Worm (Caenorhabditis elegans): ENCODE results near the gene parg-2.
A peak's percentile ranks its signal among the peaks of the same experiment; 100 is the strongest.

Gene parg-2

ce11 chrIV:8739926-8740325 is 25.0 kb upstream of the parg-2 start, which contains the start of gene mrps-33:
Gene mrps-33, minus strand, starts transcription at chrIV:8740026.
- TF ChIP-seq odd-2 (tag; optimal IDR thresholded peaks at IDR 0.05) (no peak), hlh-13 (GFP tag; optimal IDR thresholded peaks at IDR 0.05) (no peak), sox-4 (tag; optimal IDR thresholded peaks at IDR 0.05) (no peak)

- TF ChIP-seq elt-2 (tag; optimal IDR thresholded peaks at IDR 0.05) (no peak), pag-3 (tag; optimal IDR thresholded peaks at IDR 0.05; ENCODE audit: borderline replicate concordance) (no peak), lim-6 (tag; optimal IDR thresholded peaks at IDR 0.05) (no peak), ref-2 (tag; optimal IDR thresholded peaks at IDR 0.05) (no peak), unc-42 (tag; optimal IDR thresholded peaks at IDR 0.05) (no peak), hlh-8 (tag; optimal IDR thresholded peaks at IDR 0.05) (no peak), unc-3 (GFP tag; conservative IDR thresholded peaks at IDR 0.05) (no peak), unc-3 (tag; optimal IDR thresholded peaks at IDR 0.05) (no peak), pha-2 (tag; optimal IDR thresholded peaks at IDR 0.05) (no peak), dmd-4 (tag; optimal IDR thresholded peaks at IDR 0.05; ENCODE audit: borderline replicate concordance) (no peak), hlh-30 (tag; optimal IDR thresholded peaks at IDR 0.05; ENCODE audit: insufficient read depth) (no peak), ceh-22 (tag; optimal IDR thresholded peaks at IDR 0.05) (no peak)
Observed at ce11 chrIV:8739294-8739693, 24.4 kb upstream of the parg-2 start, which contains the start of gene F21D5.5. Gene F21D5.5, minus strand, starts transcription at chrIV:8739394.

ce11 chrIV:8737787-8738186 is 22.9 kb upstream of the parg-2 start, which contains the start of gene F21D5.4:
Gene F21D5.4, plus strand, starts transcription at chrIV:8738087.
- TF ChIP-seq odd-2 (tag; optimal IDR thresholded peaks at IDR 0.05) (no peak), ceh-48 (tag; optimal IDR thresholded peaks at IDR 0.05) (no peak)

ce11 chrIV:8737354-8737753 is 22.4 kb upstream of the parg-2 start:
- TF ChIP-seq K02D7.2 (tag; optimal IDR thresholded peaks at IDR 0.05) (no peak), ceh-18 (tag; optimal IDR thresholded peaks at IDR 0.05) (no peak), nfya-1 (tag; optimal IDR thresholded peaks at IDR 0.05) (peak; percentile 66), ceh-48 (tag; optimal IDR thresholded peaks at IDR 0.05) (peak; percentile 31), ceh-19 (GFP tag; optimal IDR thresholded peaks at IDR 0.05) (no peak), pax-1 (tag; optimal IDR thresholded peaks at IDR 0.05) (no peak)

ce11 chrIV:8730469-8730868 is 15.5 kb upstream of the parg-2 start, which contains the start of gene F21D5.3:
Gene F21D5.3, plus strand, starts transcription at chrIV:8730815.
- TF ChIP-seq elt-2 (tag; optimal IDR thresholded peaks at IDR 0.05), result peak; percentile 55
- TF ChIP-seq ttx-3 (tag; optimal IDR thresholded peaks at IDR 0.05), result no peak

ce11 chrIV:8729636-8730035 is 14.7 kb upstream of the parg-2 start:
- TF ChIP-seq pha-2 (tag; optimal IDR thresholded peaks at IDR 0.05) (no peak), madf-2 (tag; optimal IDR thresholded peaks at IDR 0.05) (no peak), mec-3 (tag; optimal IDR thresholded peaks at IDR 0.05; ENCODE audit: borderline replicate concordance) (no peak), hlh-30 (tag; optimal IDR thresholded peaks at IDR 0.05; ENCODE audit: insufficient read depth) (peak; percentile 56), pha-4 (tag; optimal IDR thresholded peaks at IDR 0.05) (no peak), sox-2 (GFP tag; IDR thresholded peaks at IDR 0.05) (no peak), npax-4 (tag; optimal IDR thresholded peaks at IDR 0.05) (no peak)

- TF ChIP-seq ceh-6 (GFP tag; optimal IDR thresholded peaks at IDR 0.05), result no peak
- TF ChIP-seq hlh-6 (tag; optimal IDR thresholded peaks at IDR 0.05), result no peak
- TF ChIP-seq ref-2 (tag; optimal IDR thresholded peaks at IDR 0.05), result no peak
- no peak for TF ChIP-seq odd-2 (tag; optimal IDR thresholded peaks at IDR 0.05)
- TF ChIP-seq ceh-22 (tag; optimal IDR thresholded peaks at IDR 0.05), result no peak
- TF ChIP-seq Y22D7AL.16 (tag; optimal IDR thresholded peaks at IDR 0.05), result no peak
- TF ChIP-seq pax-1 (tag; optimal IDR thresholded peaks at IDR 0.05), result no peak
- TF ChIP-seq ttx-3 (tag; optimal IDR thresholded peaks at IDR 0.05), result no peak
- TF ChIP-seq dmd-4 (tag; optimal IDR thresholded peaks at IDR 0.05; ENCODE audit: borderline replicate concordance), result no peak
- TF ChIP-seq pat-9 (tag; optimal IDR thresholded peaks at IDR 0.05), result no peak
- no peak for TF ChIP-seq unc-3 (GFP tag; conservative IDR thresholded peaks at IDR 0.05)
- TF ChIP-seq unc-3 (tag; optimal IDR thresholded peaks at IDR 0.05), result no peak
- no peak for TF ChIP-seq che-1 (tag; optimal IDR thresholded peaks at IDR 0.05)
- TF ChIP-seq pqm-1 (tag; optimal IDR thresholded peaks at IDR 0.05), result no peak
- TF ChIP-seq elt-2 (tag; optimal IDR thresholded peaks at IDR 0.05), result no peak
Observed at ce11 chrIV:8728122-8728521, 13.2 kb upstream of the parg-2 start, which contains the start of gene otub-3. Gene otub-3, plus strand, starts transcription at chrIV:8728177.
